Worm (Caenorhabditis elegans) whole organism, L1 larva: Measurements from ENCODE around the gene T01D1.8.

Experiments used
- C16A3.4 ChIP-seq: fragments of 150-350 bp; optimal IDR thresholded peaks from 2 replicates; lab custom pipeline; 2014; ENCODE audit warnings: missing biosample characterization, missing genetic modification characterization
- C34B4.2 ChIP-seq: sonication (generic microtip); optimal IDR thresholded peaks from 2 replicates; lab custom pipeline; 2017; ENCODE audit warnings: mild to moderate bottlenecking, missing genetic modification characterization, missing compliant biosample characterization
- F16B12.6 ChIP-seq: fragments of 150-350 bp; optimal IDR thresholded peaks from 2 replicates; lab custom pipeline; 2014; ENCODE audit warnings: missing biosample characterization, missing genetic modification characterization
- Y116A8C.19 ChIP-seq: sonication (generic microtip); optimal IDR thresholded peaks from 2 replicates; lab custom pipeline; 2016; ENCODE audit warnings: missing compliant biosample characterization, missing genetic modification characterization, borderline replicate concordance
- aha-1 ChIP-seq: fragments of 150-350 bp; optimal IDR thresholded peaks from 2 replicates; lab custom pipeline; 2014; ENCODE audit warnings: missing biosample characterization, missing genetic modification characterization
- alr-1 ChIP-seq: fragments of 200-800 bp; sonication (Bioruptor generic); optimal IDR thresholded peaks from 2 replicates; lab custom pipeline; 2018; ENCODE audit warnings: borderline replicate concordance, mild to moderate bottlenecking, missing genetic modification characterization, missing compliant biosample characterization
- aly-2 ChIP-seq: fragments of 150-350 bp; optimal IDR thresholded peaks from 2 replicates; lab custom pipeline; 2014; ENCODE audit warnings: missing biosample characterization, missing genetic modification characterization
- ama-1 ChIP-seq: fragments of 150-350 bp; optimal IDR thresholded peaks from 2 replicates; lab custom pipeline; 2014
- blmp-1 ChIP-seq: fragments of 150-350 bp; optimal IDR thresholded peaks from 2 replicates; lab custom pipeline; 2014; ENCODE audit warnings: missing biosample characterization, missing genetic modification characterization
- ceh-63 ChIP-seq: fragments of 200-800 bp; sonication (Bioruptor generic); optimal IDR thresholded peaks from 2 replicates; lab custom pipeline; 2018; ENCODE audit warnings: mild to moderate bottlenecking, missing genetic modification characterization, missing compliant biosample characterization
- ceh-88 ChIP-seq: fragments of 200-800 bp; sonication (Bioruptor generic); IDR thresholded peaks from 2 replicates; pipeline ENCODE4 v1.3.6; 2022; ENCODE audit warnings: missing genetic modification characterization, missing compliant biosample characterization
- ceh-90 ChIP-seq: sonication (generic microtip); optimal IDR thresholded peaks from 2 replicates; lab custom pipeline; 2016; ENCODE audit warnings: missing genetic modification characterization, missing compliant biosample characterization
- dpl-1 ChIP-seq, 3 experiments: fragments of 150-350 bp in 2 of 3; sonication (generic microtip) in 1 of 3; optimal IDR thresholded peaks; 2 replicates each; lab custom pipeline; 2014 to 2017; ENCODE audit warnings: missing biosample characterization in 3 of 3, missing genetic modification characterization in 3 of 3, missing genetic modification reagents in 3 of 3
- dsc-1 ChIP-seq: sonication (generic microtip); optimal IDR thresholded peaks from 2 replicates; lab custom pipeline; 2016; ENCODE audit warnings: mild to moderate bottlenecking, missing genetic modification characterization, missing compliant biosample characterization
- efl-1 ChIP-seq, 4 experiments: fragments of 150-350 bp; optimal IDR thresholded peaks in 3 of 4; peaks in 1 of 4; 1 replicate in 1 of 4; 2 replicates in 3 of 4; lab custom pipeline; 2014; ENCODE audit warnings: missing biosample characterization in 2 of 4, missing genetic modification characterization in 2 of 4, missing genetic modification reagents in 2 of 4
- efl-3 ChIP-seq: fragments of 200-800 bp; sonication (Bioruptor generic); optimal IDR thresholded peaks from 2 replicates; lab custom pipeline; 2018; ENCODE audit warnings: mild to moderate bottlenecking, missing genetic modification characterization, missing compliant biosample characterization
- egl-13 ChIP-seq: sonication (generic microtip); optimal IDR thresholded peaks from 2 replicates; lab custom pipeline; 2016; ENCODE audit warnings: missing genotype, missing genetic modification reagents, missing genetic modification characterization, missing compliant biosample characterization
- egl-27 ChIP-seq, 2 experiments: fragments of 150-350 bp in 1 of 2; sonication (generic microtip); optimal IDR thresholded peaks; 3 replicates each; lab custom pipeline; 2017 to 2018; ENCODE audit warnings: missing biosample characterization in 2 of 2, missing genetic modification characterization in 2 of 2, missing genetic modification reagents in 2 of 2
- elt-2 ChIP-seq: sonication (generic microtip); optimal IDR thresholded peaks from 2 replicates; lab custom pipeline; 2016; ENCODE audit warnings: missing genetic modification characterization, mild to moderate bottlenecking, inconsistent platforms, missing compliant biosample characterization, missing genetic modification reagents
- elt-3 ChIP-seq, 6 experiments: fragments of 150-350 bp in 1 of 6; sonication (generic microtip); optimal IDR thresholded peaks; 2 replicates each; lab custom pipeline; 2017 to 2018; ENCODE audit warnings: missing biosample characterization in 6 of 6, missing genetic modification characterization in 6 of 6, inconsistent platforms in 1 of 6
- ets-5 ChIP-seq: fragments of 200-800 bp; sonication (Bioruptor generic); IDR thresholded peaks from 2 replicates; pipeline ENCODE4 v1.3.6; 2022; ENCODE audit warnings: missing genetic modification characterization, missing compliant biosample characterization
- fkh-10 ChIP-seq: sonication (generic microtip); optimal IDR thresholded peaks from 2 replicates; lab custom pipeline; 2017; ENCODE audit warnings: missing biosample characterization, missing genetic modification reagents, missing genetic modification characterization
- fkh-8 ChIP-seq: sonication (generic microtip); optimal IDR thresholded peaks from 2 replicates; lab custom pipeline; 2016; ENCODE audit warnings: mild to moderate bottlenecking, missing genetic modification characterization, missing compliant biosample characterization
- grh-1 ChIP-seq: fragments of 200-800 bp; sonication (Bioruptor generic); IDR thresholded peaks from 2 replicates; pipeline ENCODE4 v1.3.6; 2022; ENCODE audit warnings: missing genetic modification reagents, missing genetic modification characterization, missing compliant biosample characterization
- hpl-2 ChIP-seq: fragments of 150-350 bp; optimal IDR thresholded peaks from 2 replicates; lab custom pipeline; 2014; ENCODE audit warnings: missing biosample characterization, missing genetic modification reagents, missing genetic modification characterization
- irx-1 ChIP-seq: sonication (generic microtip); optimal IDR thresholded peaks from 2 replicates; lab custom pipeline; 2016; ENCODE audit warnings: missing genetic modification characterization, missing compliant biosample characterization
- jun-1 ChIP-seq: fragments of 150-350 bp; optimal IDR thresholded peaks from 2 replicates; lab custom pipeline; 2014; ENCODE audit warnings: missing biosample characterization, missing genetic modification reagents, missing genetic modification characterization
- lin-13 ChIP-seq: fragments of 150-350 bp; optimal IDR thresholded peaks from 2 replicates; lab custom pipeline; 2014; ENCODE audit warnings: missing biosample characterization, missing genetic modification reagents, missing genetic modification characterization
- lin-14 ChIP-seq: fragments of 200-800 bp; sonication (Bioruptor generic); optimal IDR thresholded peaks from 2 replicates; lab custom pipeline; 2018; ENCODE audit warnings: mild to moderate bottlenecking, missing genetic modification characterization, moderate library complexity, missing compliant biosample characterization
- lin-39 ChIP-seq: fragments of 150-350 bp; optimal IDR thresholded peaks from 2 replicates; lab custom pipeline; 2014; ENCODE audit warnings: missing biosample characterization, missing genetic modification reagents, missing genetic modification characterization
- lsy-2 ChIP-seq, 2 experiments: fragments of 150-350 bp; optimal IDR thresholded peaks; 2 replicates each; lab custom pipeline; 2014; ENCODE audit warnings: missing biosample characterization in 2 of 2, missing genetic modification characterization in 2 of 2
- mdl-1 ChIP-seq, 2 experiments: fragments of 150-350 bp; optimal IDR thresholded peaks; 2 replicates each; lab custom pipeline; 2014 to 2017; ENCODE audit warnings: missing biosample characterization in 2 of 2, missing genetic modification characterization in 2 of 2, inconsistent platforms in 1 of 2
- nhr-19 ChIP-seq: fragments of 200-800 bp; sonication (Bioruptor generic); conservative IDR thresholded peaks from 2 replicates; pipeline ENCODE4 v1.3.6; 2022; ENCODE audit warnings: missing genetic modification characterization, missing compliant biosample characterization
- nhr-20 ChIP-seq: sonication (generic microtip); optimal IDR thresholded peaks from 2 replicates; lab custom pipeline; 2016; ENCODE audit warnings: mild to moderate bottlenecking, missing genetic modification characterization, missing compliant biosample characterization
- nhr-237 ChIP-seq: fragments of 150-350 bp; optimal IDR thresholded peaks from 2 replicates; lab custom pipeline; 2014; ENCODE audit warnings: missing biosample characterization, missing genetic modification characterization
- nhr-47 ChIP-seq: sonication (generic microtip); optimal IDR thresholded peaks from 2 replicates; lab custom pipeline; 2016; ENCODE audit warnings: mild to moderate bottlenecking, missing genetic modification characterization, moderate library complexity, missing compliant biosample characterization
- nhr-71 ChIP-seq: sonication (generic microtip); optimal IDR thresholded peaks from 2 replicates; lab custom pipeline; 2016; ENCODE audit warnings: mild to moderate bottlenecking, missing genetic modification characterization, moderate library complexity, missing compliant biosample characterization
- nhr-85 ChIP-seq: sonication (generic microtip); peaks from one replicate; lab custom pipeline; 2016; ENCODE audit warnings: missing genetic modification characterization, inconsistent platforms, missing compliant biosample characterization
- nhr-90 ChIP-seq: sonication (generic microtip); optimal IDR thresholded peaks from 2 replicates; lab custom pipeline; 2016; ENCODE audit warnings: mild to moderate bottlenecking, missing genetic modification characterization, missing compliant biosample characterization; ENCODE audit not compliant: poor library complexity
- pax-3 ChIP-seq: fragments of 200-800 bp; sonication (Bioruptor generic); optimal IDR thresholded peaks from 2 replicates; lab custom pipeline; 2018; ENCODE audit warnings: mild to moderate bottlenecking, missing genetic modification characterization, moderate library complexity, missing compliant biosample characterization
- pqm-1 ChIP-seq: sonication (generic microtip); optimal IDR thresholded peaks from 3 replicates; lab custom pipeline; 2017; ENCODE audit warnings: missing biosample characterization, missing genetic modification characterization
- snu-23 ChIP-seq: sonication (generic microtip); optimal IDR thresholded peaks from 2 replicates; lab custom pipeline; 2016; ENCODE audit warnings: missing genetic modification characterization, missing compliant biosample characterization
- sox-4 ChIP-seq: sonication (generic microtip); optimal IDR thresholded peaks from 2 replicates; lab custom pipeline; 2016; ENCODE audit warnings: missing genetic modification characterization, missing compliant biosample characterization
- sptf-1 ChIP-seq: fragments of 150-350 bp; optimal IDR thresholded peaks from 2 replicates; lab custom pipeline; 2014; ENCODE audit warnings: missing biosample characterization, missing genetic modification characterization
- sup-37 ChIP-seq: fragments of 200-800 bp; sonication (Bioruptor generic); optimal IDR thresholded peaks from 2 replicates; lab custom pipeline; 2018; ENCODE audit warnings: mild to moderate bottlenecking, missing genetic modification characterization, missing compliant biosample characterization
- swsn-7 ChIP-seq: sonication (generic microtip); optimal IDR thresholded peaks from 2 replicates; lab custom pipeline; 2016; ENCODE audit warnings: missing genetic modification characterization, missing compliant biosample characterization
- tbx-2 ChIP-seq: sonication (generic microtip); optimal IDR thresholded peaks from 2 replicates; lab custom pipeline; 2016; ENCODE audit warnings: missing genetic modification characterization, missing compliant biosample characterization
- unc-30 ChIP-seq: sonication (generic microtip); optimal IDR thresholded peaks from 2 replicates; lab custom pipeline; 2017; ENCODE audit warnings: missing biosample characterization, missing genetic modification characterization
- unc-62 ChIP-seq: fragments of 150-350 bp; optimal IDR thresholded peaks from 2 replicates; lab custom pipeline; 2014; ENCODE audit warnings: missing biosample characterization, missing genetic modification reagents, missing genetic modification characterization
- vab-15 ChIP-seq: sonication (generic microtip); optimal IDR thresholded peaks from 2 replicates; lab custom pipeline; 2017; ENCODE audit warnings: missing genotype, mild to moderate bottlenecking, missing genetic modification characterization, missing compliant biosample characterization
- zag-1 ChIP-seq: fragments of 150-350 bp; optimal IDR thresholded peaks from 2 replicates; lab custom pipeline; 2014; ENCODE audit warnings: missing biosample characterization, missing genetic modification characterization
- ztf-4 ChIP-seq: fragments of 150-350 bp; optimal IDR thresholded peaks from 2 replicates; lab custom pipeline; 2014; ENCODE audit warnings: missing biosample characterization, missing genetic modification characterization

Gene T01D1.8

DNA sequence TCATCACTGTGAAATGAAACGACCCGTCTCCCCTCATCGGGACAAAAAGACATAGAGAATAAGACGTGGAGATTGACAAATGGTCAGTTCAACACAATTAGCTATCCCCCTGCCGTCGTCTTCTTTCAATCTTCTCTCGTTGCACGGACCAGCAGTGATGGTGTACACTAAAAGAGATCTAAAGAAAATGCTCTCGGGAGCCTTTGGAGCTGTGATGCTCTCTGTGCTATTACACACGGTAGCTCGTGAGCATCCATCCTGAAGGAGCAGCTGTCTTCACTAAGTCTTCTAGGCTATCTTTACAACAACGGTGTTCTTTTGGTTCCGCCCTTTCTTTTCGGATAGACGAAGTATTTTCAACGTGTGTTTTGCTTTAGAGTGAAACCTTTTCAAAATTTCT is 25.3 kb upstream of the T01D1.8 start (continued):
- no peak for TF ChIP-seq Y116A8C.19
- TF ChIP-seq sox-4 (tag; lab: Kevin White, UChicago): no peak
- TF ChIP-seq ceh-90 (tag; lab: Kevin White, UChicago): no peak
- TF ChIP-seq ztf-4: no peak
- peak; percentile 4 for TF ChIP-seq tbx-2 (tag; lab: Kevin White, UChicago)
- TF ChIP-seq unc-62 (GFP tag; lab: Kevin White, UChicago): no peak
- no peak for TF ChIP-seq ceh-88 (GFP tag; lab: Robert Waterston, UW)
- TF ChIP-seq egl-27 (tag; optimal IDR thresholded peaks at IDR 0.05; lab: Kevin White, UChicago): no peak
- TF ChIP-seq efl-3 (GFP tag; lab: Kevin White, UChicago): no peak
- TF ChIP-seq unc-30 (tag; lab: Kevin White, UChicago): no peak
- no peak for TF ChIP-seq hpl-2 (GFP tag; lab: Kevin White, UChicago)
- peak in 1 of 2 experiments; percentile 22 for TF ChIP-seq efl-1 (optimal IDR thresholded peaks at IDR 0.05; lab: Kevin White, UChicago)
- TF ChIP-seq efl-1 (GFP tag; optimal IDR thresholded peaks at IDR 0.05 in 1 of 2; lab: Kevin White, UChicago): peak in 1 of 2 experiments; percentile 92
- no peak for TF ChIP-seq egl-13 (tag; lab: Kevin White, UChicago)
- no peak for TF ChIP-seq jun-1 (tag; lab: Kevin White, UChicago)
- peak; percentile 8 for TF ChIP-seq lin-39
- TF ChIP-seq dsc-1 (tag; lab: Kevin White, UChicago): peak; percentile 32
- TF ChIP-seq fkh-10: no peak
- peak; percentile 19 for TF ChIP-seq nhr-20
- no peak for TF ChIP-seq irx-1 (tag; lab: Kevin White, UChicago)
- no peak for TF ChIP-seq ama-1 (lab: Kevin White, UChicago)
- TF ChIP-seq aly-2 (tag; lab: Kevin White, UChicago): no peak
- no peak for TF ChIP-seq nhr-85
- TF ChIP-seq pax-3 (tag; lab: Kevin White, UChicago): no peak
- TF ChIP-seq fkh-8: no peak
- no peak for TF ChIP-seq sup-37
- TF ChIP-seq snu-23 (GFP tag; lab: Kevin White, UChicago): peak; percentile 48
- no peak for TF ChIP-seq vab-15 (tag; lab: Kevin White, UChicago)
- no peak for TF ChIP-seq grh-1 (GFP tag; lab: Robert Waterston, UW)
- no peak for TF ChIP-seq swsn-7
- no peak for TF ChIP-seq F16B12.6
- no peak for TF ChIP-seq ets-5 (GFP tag; lab: Robert Waterston, UW)
- no peak for TF ChIP-seq C16A3.4 (tag; lab: Kevin White, UChicago)
- TF ChIP-seq nhr-47 (tag; lab: Kevin White, UChicago): no peak
- TF ChIP-seq C34B4.2 (tag; lab: Kevin White, UChicago): no peak
- TF ChIP-seq, all 84 proteins: peak for 12

DNA sequence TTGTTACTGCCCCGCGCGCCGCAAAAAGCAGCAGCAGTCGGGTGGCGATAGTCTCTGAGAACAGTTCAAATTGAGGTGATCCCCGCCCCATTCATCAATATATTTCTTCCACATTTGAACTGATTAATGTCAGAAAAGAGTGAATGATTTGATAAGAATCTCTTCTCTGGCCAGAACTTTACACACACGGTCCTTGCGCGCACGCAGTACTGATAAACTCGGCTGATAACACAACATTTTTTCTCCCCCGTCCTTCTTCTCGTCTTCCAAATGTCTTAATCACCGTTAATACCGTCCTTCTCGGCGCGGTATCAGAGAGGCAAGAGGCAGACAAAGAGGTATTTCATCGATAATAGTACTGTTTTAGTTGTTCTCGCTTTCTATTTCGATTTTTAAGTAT is 24.4 kb upstream of the T01D1.8 start, which contains the start of gene etr-1:
Gene etr-1, plus strand, starts transcription at position 193 of the 400 bp plus-strand sequence.
- TF ChIP-seq lsy-2 (tag; optimal IDR thresholded peaks at IDR 0.05; lab: Kevin White, UChicago) (peak in 1 of 2 experiments; percentile 27), nhr-71 (peak; percentile 36), egl-27 (tag; optimal IDR thresholded peaks at IDR 0.05; lab: Kevin White, UChicago) (no peak), nhr-19 (GFP tag; lab: Robert Waterston, UW) (no peak), nhr-237 (no peak), pqm-1 (tag; lab: Kevin White, UChicago) (peak; percentile 19), aha-1 (tag; lab: Kevin White, UChicago) (no peak), ama-1 (lab: Kevin White, UChicago) (no peak), elt-2 (tag; lab: Kevin White, UChicago) (peak; percentile 94), irx-1 (tag; lab: Kevin White, UChicago) (no peak), lin-13 (no peak), dsc-1 (tag; lab: Kevin White, UChicago) (no peak), alr-1 (tag; lab: Kevin White, UChicago) (no peak), zag-1 (no peak), dpl-1 (GFP tag; optimal IDR thresholded peaks at IDR 0.05; lab: Kevin White, UChicago) (no peak), ceh-63 (GFP tag; lab: Kevin White, UChicago) (no peak), lin-14 (GFP tag; lab: Kevin White, UChicago) (peak; percentile 76), mdl-1 (tag; optimal IDR thresholded peaks at IDR 0.05; lab: Kevin White, UChicago) (peak in 1 of 2 experiments; percentile 44), elt-3 (tag; optimal IDR thresholded peaks at IDR 0.05; lab: Kevin White, UChicago) (peak; percentile 21 to 96 (median 79)), sptf-1 (tag; lab: Kevin White, UChicago) (no peak), ztf-4 (no peak), jun-1 (tag; lab: Kevin White, UChicago) (peak; percentile 55), nhr-90 (peak; percentile 16), aly-2 (tag; lab: Kevin White, UChicago) (no peak), blmp-1 (peak; percentile 73), nhr-20 (peak; percentile 23)
